Worm (Caenorhabditis elegans) whole organism, early embryonic: ENCODE measurements around the gene D1005.4.

Source experiments
- F13C5.2 ChIP-seq: sonication (generic microtip); optimal IDR thresholded peaks from 2 replicates; lab custom pipeline; 2017; ENCODE audit warnings: mild to moderate bottlenecking, missing genetic modification characterization, inconsistent platforms, missing compliant biosample characterization
- ama-1 ChIP-seq: fragments of 150-350 bp; optimal IDR thresholded peaks from 2 replicates; lab custom pipeline; 2014
- ceh-36 ChIP-seq: sonication (generic microtip); optimal IDR thresholded peaks from 2 replicates; lab custom pipeline; 2016; ENCODE audit warnings: missing genetic modification characterization, inconsistent platforms, missing compliant biosample characterization
- ets-7 ChIP-seq: sonication (generic microtip); optimal IDR thresholded peaks from 2 replicates; lab custom pipeline; 2016; ENCODE audit warnings: missing genotype, missing genetic modification characterization, missing compliant biosample characterization
- flt-1 ChIP-seq: fragments of 200-800 bp; sonication (Bioruptor generic); IDR thresholded peaks from 2 replicates; pipeline ENCODE4 v1.3.6; 2022; ENCODE audit warnings: missing genetic modification characterization, missing compliant biosample characterization
- hmbx-1 ChIP-seq: sonication (generic microtip); optimal IDR thresholded peaks from 2 replicates; lab custom pipeline; 2016; ENCODE audit warnings: mild to moderate bottlenecking, missing genetic modification characterization, missing compliant biosample characterization
- pes-1 ChIP-seq: fragments of 200-800 bp; sonication (Bioruptor generic); IDR thresholded peaks from 2 replicates; pipeline ENCODE4 v1.3.6; 2022; ENCODE audit warnings: missing genetic modification reagents, missing genetic modification characterization, missing compliant biosample characterization
- scrt-1 ChIP-seq: fragments of 200-800 bp; sonication (Bioruptor generic); IDR thresholded peaks from 2 replicates; pipeline ENCODE4 v1.3.6; 2022; ENCODE audit warnings: missing genetic modification characterization, missing compliant biosample characterization
- tbx-11 ChIP-seq: fragments of 200-800 bp; sonication (Bioruptor generic); IDR thresholded peaks from 2 replicates; pipeline ENCODE4 v1.3.6; 2022; ENCODE audit warnings: missing genetic modification characterization, missing compliant biosample characterization
- tbx-37 ChIP-seq: fragments of 200-800 bp; sonication (Bioruptor generic); conservative IDR thresholded peaks from 2 replicates; pipeline ENCODE4 v1.3.6; 2022; ENCODE audit warnings: missing genetic modification reagents, missing genetic modification characterization, missing compliant biosample characterization

- TF ChIP-seq ceh-36 (tag; lab: Kevin White, UChicago), result no peak
- no peak for TF ChIP-seq F13C5.2 (tag; lab: Kevin White, UChicago)
- TF ChIP-seq ama-1 (lab: Kevin White, UChicago), result no peak
- no peak for TF ChIP-seq tbx-11 (GFP tag; lab: Robert Waterston, UW)
- TF ChIP-seq pes-1 (GFP tag; lab: Robert Waterston, UW), result no peak
- no peak for TF ChIP-seq flt-1 (GFP tag; lab: Robert Waterston, UW)
- TF ChIP-seq hmbx-1 (tag; lab: Kevin White, UChicago), result no peak
- no peak for TF ChIP-seq ets-7 (tag; lab: Kevin White, UChicago)
- TF ChIP-seq scrt-1 (GFP tag; lab: Robert Waterston, UW), result no peak
- TF ChIP-seq tbx-37 (GFP tag; lab: Robert Waterston, UW), result no peak
These were observed 19.0 kb upstream of the D1005.4 start for ce11 chrX:1504529-1505080.
